Fruit fly (Drosophila melanogaster) whole organism, wandering third instar larva: ENCODE results near the gene CG32278.

Experiments
- Hr78 ChIP-seq: fragments of >200 bp; optimal IDR thresholded peaks from 2 replicates; lab custom pipeline; 2017; ENCODE audit warnings: missing biosample characterization, missing genetic modification characterization
- OdsH ChIP-seq: fragments of 200-800 bp; sonication (Bioruptor generic); optimal IDR thresholded peaks from 2 replicates; lab custom pipeline; 2016; ENCODE audit warnings: missing biosample characterization, mild to moderate bottlenecking, missing genetic modification characterization
- dmrt93B ChIP-seq: fragments of 200-800 bp; sonication (Bioruptor generic); optimal IDR thresholded peaks from 2 replicates; lab custom pipeline; 2018; ENCODE audit warnings: missing biosample characterization, mild to moderate bottlenecking, missing genetic modification characterization
- h ChIP-seq: fragments of 200-800 bp; sonication (Bioruptor generic); optimal IDR thresholded peaks from 3 replicates; lab custom pipeline; 2016; ENCODE audit warnings: missing biosample characterization, mild to moderate bottlenecking, missing genetic modification characterization
- psq ChIP-seq: fragments of 200-800 bp; sonication (Bioruptor generic); optimal IDR thresholded peaks from 3 replicates; lab custom pipeline; 2017; ENCODE audit warnings: missing biosample characterization, mild to moderate bottlenecking, missing genetic modification characterization, moderate library complexity
- sv ChIP-seq: fragments of 200-800 bp; sonication (Bioruptor generic); optimal IDR thresholded peaks from 3 replicates; lab custom pipeline; 2016; ENCODE audit warnings: missing biosample characterization, missing genetic modification characterization

- TF ChIP-seq Hr78 (GFP tag; lab: Kevin White, UChicago) (no peak), OdsH (GFP tag; lab: Kevin White, UChicago) (peak; percentile 1), sv (no peak), psq (GFP tag; lab: Kevin White, UChicago) (no peak), dmrt93B (no peak), h (GFP tag; lab: Kevin White, UChicago) (peak; percentile 38)
Observed at dm6 chr3L:3134064-3134545, 35.0 kb upstream of the CG32278 start.
